Fruit fly (Drosophila melanogaster): Measurements from ENCODE around the gene svp.

svp gene

DNA sequence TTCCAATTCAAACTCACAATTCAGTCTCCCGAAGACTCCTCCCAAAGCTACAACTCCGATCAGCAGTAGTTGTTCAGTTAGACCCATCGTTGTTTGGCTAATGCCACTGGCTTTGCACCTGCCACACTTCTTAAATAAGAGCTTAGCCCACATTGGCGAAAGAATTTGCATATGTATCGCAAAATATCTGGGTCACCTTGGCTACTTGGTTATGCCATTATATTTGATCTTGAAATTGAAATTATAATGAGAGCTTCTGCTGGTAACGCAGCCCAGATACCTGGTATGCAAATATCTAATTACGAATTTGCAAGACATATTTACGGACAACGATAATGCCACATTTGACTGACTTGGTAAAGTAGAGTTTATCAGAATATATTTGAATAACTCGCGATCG lies 33.6 kb upstream of the svp start, which contains the start of gene CG17404:
CG17404 (minus strand) TSS at position 101 of the 400 bp plus-strand sequence.
- TF ChIP-seq cic (GFP tag; optimal IDR thresholded peaks at IDR 0.05) (no peak), CG5204 (GFP tag; optimal IDR thresholded peaks at IDR 0.05) (no peak), tj (GFP tag; optimal IDR thresholded peaks at IDR 0.05) (no peak), pad (GFP tag; optimal IDR thresholded peaks at IDR 0.05) (no peak), CG14711 (tag; optimal IDR thresholded peaks at IDR 0.05) (no peak), bab1 (GFP tag; optimal IDR thresholded peaks at IDR 0.05) (no peak), CG7045 (GFP tag; optimal IDR thresholded peaks at IDR 0.05) (no peak), Clk (GFP tag; optimal IDR thresholded peaks at IDR 0.05) (no peak)

DNA sequence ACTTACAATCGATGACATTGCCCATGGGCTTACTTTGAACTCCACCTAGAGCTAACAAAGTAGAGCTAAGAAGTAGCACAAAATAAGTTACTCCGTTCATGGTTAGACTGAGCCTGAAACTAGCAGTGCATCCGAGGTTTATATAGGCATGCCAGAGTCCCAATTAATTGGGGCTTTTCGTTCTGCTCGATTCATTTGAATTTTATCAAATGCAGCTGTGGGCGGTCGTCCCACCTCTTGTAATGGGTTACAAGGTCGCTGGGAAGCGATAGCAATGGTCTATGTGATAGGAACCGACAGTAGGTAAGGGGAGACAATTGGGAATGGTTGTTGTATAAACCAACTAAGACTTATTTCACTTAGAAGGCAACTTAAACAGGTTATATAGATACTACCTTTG lies 32.3 kb upstream of the svp start, which contains the start of gene CG12256:
CG12256 (minus strand) TSS at position 101 of the 400 bp plus-strand sequence.
- TF ChIP-seq bab1 (GFP tag; optimal IDR thresholded peaks at IDR 0.05) (no peak), CG12768 (GFP tag; optimal IDR thresholded peaks at IDR 0.05) (no peak)

DNA sequence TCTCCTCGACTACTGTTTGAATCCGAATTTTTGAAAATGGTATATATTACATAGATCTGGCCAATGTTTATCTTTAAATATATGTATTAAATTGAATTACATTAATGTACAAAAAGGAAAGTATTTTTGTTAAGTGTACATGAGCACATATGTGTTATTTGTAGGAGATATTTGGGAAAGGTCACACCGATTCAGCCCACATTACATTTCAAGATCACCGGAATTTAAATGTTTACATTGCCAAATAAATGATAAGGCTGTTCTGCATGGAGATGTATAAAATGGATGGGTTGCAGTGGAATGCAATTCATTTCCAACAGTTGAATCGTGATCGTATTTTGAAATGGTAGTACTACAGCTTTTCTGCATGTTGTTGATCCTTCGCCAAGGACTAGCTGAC lies 29.4 kb upstream of the svp start, which contains the start of gene CG3916:
CG3916 (plus strand) TSS at position 301 of the 400 bp plus-strand sequence.
- no peak for TF ChIP-seq CG1620 (GFP tag; optimal IDR thresholded peaks at IDR 0.05)
- TF ChIP-seq CG14711 (tag; optimal IDR thresholded peaks at IDR 0.05) = no peak
- TF ChIP-seq pad (GFP tag; optimal IDR thresholded peaks at IDR 0.05) = no peak
- TF ChIP-seq CG7045 (GFP tag; optimal IDR thresholded peaks at IDR 0.05) = no peak

DNA sequence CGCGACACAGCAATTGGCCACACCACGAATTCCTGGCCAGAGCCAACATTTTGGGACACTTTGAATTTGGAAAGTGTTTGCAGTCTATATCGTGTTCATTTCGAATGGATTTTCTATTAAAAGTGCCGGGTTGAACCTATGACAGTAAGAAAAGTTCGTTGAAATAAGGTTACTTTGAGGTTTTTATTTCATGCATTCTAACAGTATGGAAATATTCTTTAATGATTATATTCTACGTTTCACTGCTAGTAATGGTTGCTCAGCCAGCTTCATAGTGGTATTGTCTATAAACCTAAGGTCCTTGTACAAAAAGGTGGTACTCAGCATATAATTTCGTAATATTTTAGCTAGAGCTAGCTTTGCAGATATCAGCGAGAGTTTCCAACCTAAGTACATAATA lies 25.9 kb upstream of the svp start, which contains the start of gene Pglym87:
Pglym87 (minus strand) TSS at position 101 of the 400 bp plus-strand sequence.
- TF ChIP-seq tj (GFP tag; optimal IDR thresholded peaks at IDR 0.05) (no peak), CG1620 (GFP tag; optimal IDR thresholded peaks at IDR 0.05) (no peak), CG33017 (tag; optimal IDR thresholded peaks at IDR 0.05) (no peak), Clk (GFP tag; optimal IDR thresholded peaks at IDR 0.05) (no peak)

- no peak for TF ChIP-seq CG1620 (GFP tag; optimal IDR thresholded peaks at IDR 0.05)
- TF ChIP-seq CG5204 (GFP tag; optimal IDR thresholded peaks at IDR 0.05) = no peak
- TF ChIP-seq CG12768 (GFP tag; optimal IDR thresholded peaks at IDR 0.05) = no peak
- no peak for TF ChIP-seq pad (GFP tag; optimal IDR thresholded peaks at IDR 0.05)
- TF ChIP-seq CG33017 (tag; optimal IDR thresholded peaks at IDR 0.05) = no peak
- no peak for TF ChIP-seq Hr96 (GFP tag; optimal IDR thresholded peaks at IDR 0.05)
- TF ChIP-seq CG7045 (GFP tag; optimal IDR thresholded peaks at IDR 0.05) = no peak
- no peak for TF ChIP-seq ovo (GFP tag; optimal IDR thresholded peaks at IDR 0.05)
- no peak for TF ChIP-seq Clk (GFP tag; optimal IDR thresholded peaks at IDR 0.05)
- TF ChIP-seq toe (GFP tag; optimal IDR thresholded peaks at IDR 0.05) = no peak
- TF ChIP-seq CG14711 (tag; optimal IDR thresholded peaks at IDR 0.05) = no peak
- TF ChIP-seq CG11617 (GFP tag; optimal IDR thresholded peaks at IDR 0.05) = no peak
- TF ChIP-seq Crg-1 (GFP tag; optimal IDR thresholded peaks at IDR 0.05) = no peak
- no peak for TF ChIP-seq cnc (optimal IDR thresholded peaks at IDR 0.05)
- TF ChIP-seq bab1 (GFP tag; optimal IDR thresholded peaks at IDR 0.05) = no peak
- TF ChIP-seq cic (GFP tag; optimal IDR thresholded peaks at IDR 0.05) = no peak
- no peak for TF ChIP-seq kay (GFP tag; ENCODE audit: borderline replicate concordance)
- TF ChIP-seq CG7101 (tag; optimal IDR thresholded peaks at IDR 0.05) = no peak
- no peak for TF ChIP-seq Mnt (GFP tag; optimal IDR thresholded peaks at IDR 0.05)
Measured at dm6 chr3R:12234584-12234983, 24.0 kb upstream of the svp start, which contains the start of gene Cyp313a5. Gene Cyp313a5 (minus strand): TSS chr3R:12234684.

DNA sequence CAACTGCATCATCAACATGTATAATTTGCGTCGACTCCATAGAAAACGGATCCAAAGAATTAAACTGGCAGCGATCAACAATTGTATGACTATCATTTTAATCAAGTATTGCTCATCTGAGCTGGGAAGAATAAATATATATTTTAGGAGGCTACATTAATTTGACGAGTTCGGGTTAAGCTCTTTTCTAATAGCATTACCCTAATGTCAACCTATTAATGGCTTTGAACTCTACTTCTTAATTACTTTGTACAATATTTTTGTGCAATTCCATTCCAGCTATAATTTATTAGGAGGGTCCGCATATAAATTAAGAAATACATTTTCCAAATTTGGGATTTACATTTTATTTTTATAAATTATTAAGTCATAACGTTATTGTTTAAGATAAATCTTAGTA lies 21.7 kb upstream of the svp start, which contains the start of gene Cyp313a2:
Cyp313a2 (minus strand) TSS at position 101 of the 400 bp plus-strand sequence.
- TF ChIP-seq CG1620 (GFP tag; optimal IDR thresholded peaks at IDR 0.05) = no peak
- TF ChIP-seq CG14711 (tag; optimal IDR thresholded peaks at IDR 0.05) = no peak
- no peak for TF ChIP-seq cic (GFP tag; optimal IDR thresholded peaks at IDR 0.05)
- no peak for TF ChIP-seq kay (GFP tag; ENCODE audit: borderline replicate concordance)
- TF ChIP-seq Crg-1 (GFP tag; optimal IDR thresholded peaks at IDR 0.05) = no peak
- no peak for TF ChIP-seq CG7045 (GFP tag; optimal IDR thresholded peaks at IDR 0.05)
- TF ChIP-seq CG12768 (GFP tag; optimal IDR thresholded peaks at IDR 0.05) = no peak
- no peak for TF ChIP-seq CG11617 (GFP tag; optimal IDR thresholded peaks at IDR 0.05)
- TF ChIP-seq tj (GFP tag; optimal IDR thresholded peaks at IDR 0.05) = no peak
- no peak for TF ChIP-seq Mnt (GFP tag; optimal IDR thresholded peaks at IDR 0.05)
- no peak for TF ChIP-seq cnc (optimal IDR thresholded peaks at IDR 0.05)
- no peak for TF ChIP-seq ovo (GFP tag; optimal IDR thresholded peaks at IDR 0.05)
- no peak for TF ChIP-seq Hr96 (GFP tag; optimal IDR thresholded peaks at IDR 0.05)
- no peak for TF ChIP-seq bab1 (GFP tag; optimal IDR thresholded peaks at IDR 0.05)
- no peak for TF ChIP-seq toe (GFP tag; optimal IDR thresholded peaks at IDR 0.05)
- TF ChIP-seq pad (GFP tag; optimal IDR thresholded peaks at IDR 0.05) = no peak
- no peak for TF ChIP-seq CG33017 (tag; optimal IDR thresholded peaks at IDR 0.05)
- no peak for TF ChIP-seq CG7101 (tag; optimal IDR thresholded peaks at IDR 0.05)
- TF ChIP-seq Clk (GFP tag; optimal IDR thresholded peaks at IDR 0.05) = no peak
- no peak for TF ChIP-seq CG5204 (GFP tag; optimal IDR thresholded peaks at IDR 0.05)

- TF ChIP-seq CG14711 (tag; optimal IDR thresholded peaks at IDR 0.05) (no peak), CG7045 (GFP tag; optimal IDR thresholded peaks at IDR 0.05) (no peak), CG11617 (GFP tag; optimal IDR thresholded peaks at IDR 0.05) (no peak), CG33017 (tag; optimal IDR thresholded peaks at IDR 0.05) (no peak), ovo (GFP tag; optimal IDR thresholded peaks at IDR 0.05) (no peak), tj (GFP tag; optimal IDR thresholded peaks at IDR 0.05) (no peak), kay (GFP tag; ENCODE audit: borderline replicate concordance) (no peak), bab1 (GFP tag; optimal IDR thresholded peaks at IDR 0.05) (no peak), CG5204 (GFP tag; optimal IDR thresholded peaks at IDR 0.05) (no peak), Mnt (GFP tag; optimal IDR thresholded peaks at IDR 0.05) (no peak), CG1620 (GFP tag; optimal IDR thresholded peaks at IDR 0.05) (no peak), Hr96 (GFP tag; optimal IDR thresholded peaks at IDR 0.05) (no peak), pad (GFP tag; optimal IDR thresholded peaks at IDR 0.05) (no peak), Crg-1 (GFP tag; optimal IDR thresholded peaks at IDR 0.05) (no peak), CG12768 (GFP tag; optimal IDR thresholded peaks at IDR 0.05) (no peak), cic (GFP tag; optimal IDR thresholded peaks at IDR 0.05) (no peak)
Measured at dm6 chr3R:12239166-12239565, 19.4 kb upstream of the svp start, which contains the start of gene Cyp313a3. Gene Cyp313a3 (minus strand): TSS chr3R:12239266.

All from whole organism, adult.